Worm (Caenorhabditis elegans) whole organism, L1 larva: Measurements from ENCODE around the gene F48F7.3.

Experiments
- C04F5.9 ChIP-seq: sonication (generic microtip); optimal IDR thresholded peaks from 2 replicates; lab custom pipeline; 2016; ENCODE audit warnings: missing genetic modification characterization, missing compliant biosample characterization
- C16A3.4 ChIP-seq: fragments of 150-350 bp; optimal IDR thresholded peaks from 2 replicates; lab custom pipeline; 2014; ENCODE audit warnings: missing biosample characterization, missing genetic modification characterization
- C34B4.2 ChIP-seq: sonication (generic microtip); optimal IDR thresholded peaks from 2 replicates; lab custom pipeline; 2017; ENCODE audit warnings: mild to moderate bottlenecking, missing genetic modification characterization, missing compliant biosample characterization
- F16B12.6 ChIP-seq: fragments of 150-350 bp; optimal IDR thresholded peaks from 2 replicates; lab custom pipeline; 2014; ENCODE audit warnings: missing biosample characterization, missing genetic modification characterization
- aha-1 ChIP-seq: fragments of 150-350 bp; optimal IDR thresholded peaks from 2 replicates; lab custom pipeline; 2014; ENCODE audit warnings: missing biosample characterization, missing genetic modification characterization
- alr-1 ChIP-seq: fragments of 200-800 bp; sonication (Bioruptor generic); optimal IDR thresholded peaks from 2 replicates; lab custom pipeline; 2018; ENCODE audit warnings: borderline replicate concordance, mild to moderate bottlenecking, missing genetic modification characterization, missing compliant biosample characterization
- ama-1 ChIP-seq: fragments of 150-350 bp; optimal IDR thresholded peaks from 2 replicates; lab custom pipeline; 2014
- blmp-1 ChIP-seq: fragments of 150-350 bp; optimal IDR thresholded peaks from 2 replicates; lab custom pipeline; 2014; ENCODE audit warnings: missing biosample characterization, missing genetic modification characterization
- ceh-63 ChIP-seq: fragments of 200-800 bp; sonication (Bioruptor generic); optimal IDR thresholded peaks from 2 replicates; lab custom pipeline; 2018; ENCODE audit warnings: mild to moderate bottlenecking, missing genetic modification characterization, missing compliant biosample characterization
- ceh-82 ChIP-seq, 3 experiments: fragments of 150-350 bp in 1 of 3; sonication (generic microtip) in 2 of 3; optimal IDR thresholded peaks; 2 replicates each; lab custom pipeline; 2014 to 2017; ENCODE audit warnings: missing biosample characterization in 3 of 3, missing genetic modification characterization in 3 of 3
- ces-1 ChIP-seq: fragments of 150-350 bp; optimal IDR thresholded peaks from 2 replicates; lab custom pipeline; 2014; ENCODE audit warnings: missing biosample characterization, missing genetic modification reagents, missing genetic modification characterization
- dsc-1 ChIP-seq: sonication (generic microtip); optimal IDR thresholded peaks from 2 replicates; lab custom pipeline; 2016; ENCODE audit warnings: mild to moderate bottlenecking, missing genetic modification characterization, missing compliant biosample characterization
- efl-1 ChIP-seq, 4 experiments: fragments of 150-350 bp; optimal IDR thresholded peaks in 3 of 4; peaks in 1 of 4; 1 replicate in 1 of 4; 2 replicates in 3 of 4; lab custom pipeline; 2014; ENCODE audit warnings: missing biosample characterization in 2 of 4, missing genetic modification characterization in 2 of 4, missing genetic modification reagents in 2 of 4
- elt-2 ChIP-seq: sonication (generic microtip); optimal IDR thresholded peaks from 2 replicates; lab custom pipeline; 2016; ENCODE audit warnings: missing genetic modification characterization, mild to moderate bottlenecking, inconsistent platforms, missing compliant biosample characterization, missing genetic modification reagents
- ets-5 ChIP-seq: fragments of 200-800 bp; sonication (Bioruptor generic); IDR thresholded peaks from 2 replicates; pipeline ENCODE4 v1.3.6; 2022; ENCODE audit warnings: missing genetic modification characterization, missing compliant biosample characterization
- fkh-10 ChIP-seq: sonication (generic microtip); optimal IDR thresholded peaks from 2 replicates; lab custom pipeline; 2017; ENCODE audit warnings: missing biosample characterization, missing genetic modification reagents, missing genetic modification characterization
- fkh-8 ChIP-seq: sonication (generic microtip); optimal IDR thresholded peaks from 2 replicates; lab custom pipeline; 2016; ENCODE audit warnings: mild to moderate bottlenecking, missing genetic modification characterization, missing compliant biosample characterization
- fos-1 ChIP-seq: fragments of 150-350 bp; optimal IDR thresholded peaks from 2 replicates; lab custom pipeline; 2014; ENCODE audit warnings: missing biosample characterization, missing genetic modification characterization
- grh-1 ChIP-seq: fragments of 200-800 bp; sonication (Bioruptor generic); IDR thresholded peaks from 2 replicates; pipeline ENCODE4 v1.3.6; 2022; ENCODE audit warnings: missing genetic modification reagents, missing genetic modification characterization, missing compliant biosample characterization
- hlh-4 ChIP-seq: sonication (generic microtip); optimal IDR thresholded peaks from 2 replicates; lab custom pipeline; 2016; ENCODE audit warnings: mild to moderate bottlenecking, missing genetic modification characterization, missing compliant biosample characterization
- hpl-2 ChIP-seq: fragments of 150-350 bp; optimal IDR thresholded peaks from 2 replicates; lab custom pipeline; 2014; ENCODE audit warnings: missing biosample characterization, missing genetic modification reagents, missing genetic modification characterization
- jun-1 ChIP-seq: fragments of 150-350 bp; optimal IDR thresholded peaks from 2 replicates; lab custom pipeline; 2014; ENCODE audit warnings: missing biosample characterization, missing genetic modification reagents, missing genetic modification characterization
- lin-13 ChIP-seq: fragments of 150-350 bp; optimal IDR thresholded peaks from 2 replicates; lab custom pipeline; 2014; ENCODE audit warnings: missing biosample characterization, missing genetic modification reagents, missing genetic modification characterization
- lin-14 ChIP-seq: fragments of 200-800 bp; sonication (Bioruptor generic); optimal IDR thresholded peaks from 2 replicates; lab custom pipeline; 2018; ENCODE audit warnings: mild to moderate bottlenecking, missing genetic modification characterization, moderate library complexity, missing compliant biosample characterization
- lin-35 ChIP-seq, 2 experiments: fragments of 150-350 bp; optimal IDR thresholded peaks; 2 replicates each; lab custom pipeline; 2014; ENCODE audit warnings: missing biosample characterization in 2 of 2, missing genetic modification characterization in 2 of 2, missing genetic modification reagents in 2 of 2
- lin-39 ChIP-seq: fragments of 150-350 bp; optimal IDR thresholded peaks from 2 replicates; lab custom pipeline; 2014; ENCODE audit warnings: missing biosample characterization, missing genetic modification reagents, missing genetic modification characterization
- lsy-2 ChIP-seq, 2 experiments: fragments of 150-350 bp; optimal IDR thresholded peaks; 2 replicates each; lab custom pipeline; 2014; ENCODE audit warnings: missing biosample characterization in 2 of 2, missing genetic modification characterization in 2 of 2
- mdl-1 ChIP-seq, 2 experiments: fragments of 150-350 bp; optimal IDR thresholded peaks; 2 replicates each; lab custom pipeline; 2014 to 2017; ENCODE audit warnings: missing biosample characterization in 2 of 2, missing genetic modification characterization in 2 of 2, inconsistent platforms in 1 of 2
- mef-2 ChIP-seq: fragments of 150-350 bp; optimal IDR thresholded peaks from 2 replicates; lab custom pipeline; 2014; ENCODE audit warnings: missing biosample characterization, missing genetic modification characterization
- nhr-19 ChIP-seq: fragments of 200-800 bp; sonication (Bioruptor generic); conservative IDR thresholded peaks from 2 replicates; pipeline ENCODE4 v1.3.6; 2022; ENCODE audit warnings: missing genetic modification characterization, missing compliant biosample characterization
- nhr-28 ChIP-seq: fragments of 150-350 bp; optimal IDR thresholded peaks from 2 replicates; lab custom pipeline; 2014; ENCODE audit warnings: missing biosample characterization, missing genetic modification characterization
- nhr-47 ChIP-seq: sonication (generic microtip); optimal IDR thresholded peaks from 2 replicates; lab custom pipeline; 2016; ENCODE audit warnings: mild to moderate bottlenecking, missing genetic modification characterization, moderate library complexity, missing compliant biosample characterization
- nhr-71 ChIP-seq: sonication (generic microtip); optimal IDR thresholded peaks from 2 replicates; lab custom pipeline; 2016; ENCODE audit warnings: mild to moderate bottlenecking, missing genetic modification characterization, moderate library complexity, missing compliant biosample characterization
- nhr-76 ChIP-seq: sonication (generic microtip); optimal IDR thresholded peaks from 2 replicates; lab custom pipeline; 2017; ENCODE audit warnings: missing biosample characterization, missing genetic modification characterization
- nhr-84 ChIP-seq: sonication (generic microtip); optimal IDR thresholded peaks from 2 replicates; lab custom pipeline; 2017; ENCODE audit warnings: missing biosample characterization, missing genetic modification characterization
- nhr-85 ChIP-seq: sonication (generic microtip); peaks from one replicate; lab custom pipeline; 2016; ENCODE audit warnings: missing genetic modification characterization, inconsistent platforms, missing compliant biosample characterization
- pax-3 ChIP-seq: fragments of 200-800 bp; sonication (Bioruptor generic); optimal IDR thresholded peaks from 2 replicates; lab custom pipeline; 2018; ENCODE audit warnings: mild to moderate bottlenecking, missing genetic modification characterization, moderate library complexity, missing compliant biosample characterization
- rnt-1 ChIP-seq: sonication (generic microtip); optimal IDR thresholded peaks from 2 replicates; lab custom pipeline; 2016; ENCODE audit warnings: mild to moderate bottlenecking, missing genetic modification characterization, moderate library complexity, missing compliant biosample characterization
- sox-4 ChIP-seq: sonication (generic microtip); optimal IDR thresholded peaks from 2 replicates; lab custom pipeline; 2016; ENCODE audit warnings: missing genetic modification characterization, missing compliant biosample characterization
- sptf-1 ChIP-seq: fragments of 150-350 bp; optimal IDR thresholded peaks from 2 replicates; lab custom pipeline; 2014; ENCODE audit warnings: missing biosample characterization, missing genetic modification characterization
- sup-37 ChIP-seq: fragments of 200-800 bp; sonication (Bioruptor generic); optimal IDR thresholded peaks from 2 replicates; lab custom pipeline; 2018; ENCODE audit warnings: mild to moderate bottlenecking, missing genetic modification characterization, missing compliant biosample characterization
- tbx-2 ChIP-seq: sonication (generic microtip); optimal IDR thresholded peaks from 2 replicates; lab custom pipeline; 2016; ENCODE audit warnings: missing genetic modification characterization, missing compliant biosample characterization
- unc-30 ChIP-seq: sonication (generic microtip); optimal IDR thresholded peaks from 2 replicates; lab custom pipeline; 2017; ENCODE audit warnings: missing biosample characterization, missing genetic modification characterization
- unc-86 ChIP-seq: sonication (generic microtip); optimal IDR thresholded peaks from 2 replicates; lab custom pipeline; 2016; ENCODE audit warnings: missing genetic modification characterization, missing compliant biosample characterization
- vab-15 ChIP-seq: sonication (generic microtip); optimal IDR thresholded peaks from 2 replicates; lab custom pipeline; 2017; ENCODE audit warnings: missing genotype, mild to moderate bottlenecking, missing genetic modification characterization, missing compliant biosample characterization
- xbp-1 ChIP-seq: sonication (generic microtip); optimal IDR thresholded peaks from 2 replicates; lab custom pipeline; 2016; ENCODE audit warnings: missing genetic modification characterization, missing compliant biosample characterization
- zag-1 ChIP-seq: fragments of 150-350 bp; optimal IDR thresholded peaks from 2 replicates; lab custom pipeline; 2014; ENCODE audit warnings: missing biosample characterization, missing genetic modification characterization
- ztf-11 ChIP-seq, 2 experiments: sonication (generic microtip); optimal IDR thresholded peaks; 2 replicates each; lab custom pipeline; 2016 to 2017; ENCODE audit warnings: missing genetic modification characterization in 2 of 2, missing biosample characterization in 1 of 2, missing compliant biosample characterization in 1 of 2
- ztf-4 ChIP-seq: fragments of 150-350 bp; optimal IDR thresholded peaks from 2 replicates; lab custom pipeline; 2014; ENCODE audit warnings: missing biosample characterization, missing genetic modification characterization

Gene F48F7.3

ce11 chrX:13948167-13948566, 15.1 kb upstream of the F48F7.3 start:
- peak; percentile 20 for TF ChIP-seq lin-14 (GFP tag; lab: Kevin White, UChicago)
- TF ChIP-seq ztf-11 (tag; optimal IDR thresholded peaks at IDR 0.05; lab: Kevin White, UChicago) = peak in 1 of 2 experiments; percentile 9
- peak; percentile 22 for TF ChIP-seq dsc-1 (tag; lab: Kevin White, UChicago)
- no peak for TF ChIP-seq lin-39
- no peak for TF ChIP-seq xbp-1 (tag; lab: Kevin White, UChicago)
- TF ChIP-seq efl-1 (optimal IDR thresholded peaks at IDR 0.05; lab: Kevin White, UChicago) = no peak
- peak in 1 of 2 experiments; percentile 36 for TF ChIP-seq efl-1 (GFP tag; optimal IDR thresholded peaks at IDR 0.05 in 1 of 2; lab: Kevin White, UChicago)
- no peak for TF ChIP-seq ceh-63 (GFP tag; lab: Kevin White, UChicago)
- TF ChIP-seq ceh-82 (tag; optimal IDR thresholded peaks at IDR 0.05; lab: Kevin White, UChicago) = peak in 1 of 3 experiments; percentile 1

ce11 chrX:13948810-13949209, 14.5 kb upstream of the F48F7.3 start, which contains the start of gene alg-1:
alg-1 (plus strand) TSS chrX:13949110.
- TF ChIP-seq ces-1 (GFP tag; lab: Kevin White, UChicago) = no peak
- TF ChIP-seq nhr-84 (tag; lab: Kevin White, UChicago) = no peak
- TF ChIP-seq mef-2 (tag; lab: Kevin White, UChicago) = no peak
- no peak for TF ChIP-seq fkh-8 (tag; lab: Kevin White, UChicago)
- no peak for TF ChIP-seq ama-1 (lab: Kevin White, UChicago)
- TF ChIP-seq zag-1 (tag; lab: Kevin White, UChicago) = no peak

DNA sequence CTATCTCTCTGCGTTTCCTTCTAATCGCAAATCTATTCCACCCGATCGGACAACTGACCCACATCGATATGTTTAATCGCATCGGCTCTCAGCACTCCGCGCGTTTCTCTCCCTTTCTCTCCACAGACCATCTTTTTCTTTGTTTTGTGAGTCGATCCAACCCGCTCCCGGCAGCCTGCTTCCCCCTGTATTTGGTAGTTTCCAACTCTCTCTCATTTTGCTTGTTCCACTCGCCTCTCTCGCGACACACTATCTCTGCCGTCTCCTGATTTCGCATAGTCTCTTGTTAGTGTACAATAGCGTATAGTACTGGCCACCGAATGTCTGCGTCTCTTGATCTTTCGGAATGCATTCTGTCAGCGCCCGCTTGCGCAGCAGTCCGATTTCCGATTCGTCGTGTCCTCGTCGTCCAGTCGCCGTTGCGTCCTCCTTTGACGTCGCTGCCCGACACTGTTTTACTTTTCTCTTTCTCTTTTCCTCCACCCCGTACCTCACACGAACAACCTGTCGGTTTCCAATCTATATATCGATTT, 12.6 kb upstream of the F48F7.3 start:
- peak; percentile 40 for TF ChIP-seq xbp-1 (tag; lab: Kevin White, UChicago)
- TF ChIP-seq sox-4 = no peak
- peak; percentile 22 for TF ChIP-seq C16A3.4 (tag; lab: Kevin White, UChicago)
- TF ChIP-seq lsy-2 (tag; optimal IDR thresholded peaks at IDR 0.05; lab: Kevin White, UChicago) = peak; percentile 34 to 39
- no peak for TF ChIP-seq unc-86 (tag; lab: Kevin White, UChicago)
- TF ChIP-seq blmp-1 = peak; percentile 76
- no peak for TF ChIP-seq elt-2 (tag; lab: Kevin White, UChicago)
- TF ChIP-seq nhr-28 (tag; lab: Kevin White, UChicago) = no peak
- TF ChIP-seq mdl-1 (tag; optimal IDR thresholded peaks at IDR 0.05; lab: Kevin White, UChicago) = peak in 1 of 2 experiments; percentile 38
- TF ChIP-seq unc-30 (tag; lab: Kevin White, UChicago) = no peak
- no peak for TF ChIP-seq aha-1 (tag; lab: Kevin White, UChicago)
- TF ChIP-seq hpl-2 (GFP tag; lab: Kevin White, UChicago) = no peak
- no peak for TF ChIP-seq lin-39
- TF ChIP-seq C04F5.9 (tag; lab: Kevin White, UChicago) = no peak
- peak; percentile 13 for TF ChIP-seq ztf-4
- TF ChIP-seq lin-13 (GFP tag; lab: Kevin White, UChicago) = no peak
- TF ChIP-seq jun-1 (tag; lab: Kevin White, UChicago) = peak; percentile 44
- peak; percentile 34 for TF ChIP-seq fos-1 (tag; lab: Kevin White, UChicago)
- peak; percentile 73 for TF ChIP-seq nhr-71 (tag; lab: Kevin White, UChicago)
- peak; percentile 6 to 63 for TF ChIP-seq lin-35 (GFP tag; optimal IDR thresholded peaks at IDR 0.05; lab: Kevin White, UChicago)
- TF ChIP-seq sup-37 = no peak
- TF ChIP-seq vab-15 (tag; lab: Kevin White, UChicago) = no peak
- TF ChIP-seq hlh-4 = no peak
- peak; percentile 46 for TF ChIP-seq nhr-19 (GFP tag; lab: Robert Waterston, UW)
- no peak for TF ChIP-seq sptf-1 (tag; lab: Kevin White, UChicago)
- no peak for TF ChIP-seq ets-5
- TF ChIP-seq alr-1 (tag; lab: Kevin White, UChicago) = no peak
- TF ChIP-seq grh-1 (GFP tag; lab: Robert Waterston, UW) = peak; percentile 74
- peak; percentile 32 for TF ChIP-seq rnt-1 (tag; lab: Kevin White, UChicago)
- peak; percentile 94 for TF ChIP-seq nhr-85 (tag; lab: Kevin White, UChicago)
- TF ChIP-seq nhr-76 (tag; lab: Kevin White, UChicago) = no peak
- TF ChIP-seq tbx-2 (tag; lab: Kevin White, UChicago) = peak; percentile 63
- TF ChIP-seq F16B12.6 = no peak
- TF ChIP-seq lin-14 (GFP tag; lab: Kevin White, UChicago) = peak; percentile 81
- TF ChIP-seq fkh-10 (GFP tag; lab: Kevin White, UChicago) = no peak
- TF ChIP-seq C34B4.2 (tag; lab: Kevin White, UChicago) = no peak
- no peak for TF ChIP-seq dsc-1 (tag; lab: Kevin White, UChicago)
- no peak for TF ChIP-seq pax-3 (tag; lab: Kevin White, UChicago)
- peak; percentile 58 for TF ChIP-seq nhr-47 (tag; lab: Kevin White, UChicago)
